Worm (Caenorhabditis elegans) whole organism, L4 larva: ENCODE results near the gene M02D8.5.

Experiments
- F26F4.8 ChIP-seq: fragments of 200-800 bp; sonication (Bioruptor generic); conservative IDR thresholded peaks from 2 replicates; pipeline ENCODE4 v1.3.6; 2022; ENCODE audit warnings: missing genetic modification characterization, missing compliant biosample characterization
- F49E8.2 ChIP-seq: sonication (generic microtip); optimal IDR thresholded peaks from 2 replicates; lab custom pipeline; 2016; ENCODE audit warnings: missing compliant biosample characterization, mild to moderate bottlenecking, missing genetic modification characterization, borderline replicate concordance
- Y105C5A.15 ChIP-seq: fragments of 200-800 bp; sonication (Bioruptor generic); IDR thresholded peaks from 2 replicates; pipeline ENCODE4 v1.3.6; 2022; ENCODE audit warnings: missing genetic modification characterization, missing compliant biosample characterization
- Y48G9A.11 ChIP-seq: fragments of 200-800 bp; sonication (Bioruptor generic); IDR thresholded peaks from 2 replicates; pipeline ENCODE4 v1.3.6; 2022; ENCODE audit warnings: missing genetic modification reagents, missing genetic modification characterization, missing compliant biosample characterization
- Y5F2A.4 ChIP-seq: fragments of 200-800 bp; sonication (Bioruptor generic); optimal IDR thresholded peaks from 2 replicates; lab custom pipeline; 2018; ENCODE audit warnings: mild to moderate bottlenecking, missing genetic modification characterization, missing compliant biosample characterization
- Y75B8A.6 ChIP-seq: fragments of 200-800 bp; sonication (Bioruptor generic); IDR thresholded peaks from 2 replicates; pipeline ENCODE4 v1.3.6; 2022; ENCODE audit warnings: missing genetic modification reagents, missing genetic modification characterization, missing compliant biosample characterization
- ZK337.2 ChIP-seq: fragments of 200-800 bp; sonication (Bioruptor generic); IDR thresholded peaks from 2 replicates; pipeline ENCODE4 v1.3.6; 2022; ENCODE audit warnings: missing genetic modification reagents, missing genetic modification characterization, missing compliant biosample characterization
- aly-2 ChIP-seq: sonication (generic microtip); optimal IDR thresholded peaks from 2 replicates; lab custom pipeline; 2018; ENCODE audit warnings: missing biosample characterization, missing genetic modification characterization
- ceh-20 ChIP-seq: fragments of 200-800 bp; sonication (Bioruptor generic); IDR thresholded peaks from 2 replicates; pipeline ENCODE4 v1.3.6; 2022; ENCODE audit warnings: missing genetic modification reagents, missing genetic modification characterization, missing compliant biosample characterization
- ceh-28 ChIP-seq: fragments of 150-350 bp; optimal IDR thresholded peaks from 2 replicates; lab custom pipeline; 2014; ENCODE audit warnings: missing biosample characterization, missing genetic modification reagents, missing genetic modification characterization
- ces-1 ChIP-seq: fragments of 150-350 bp; sonication (generic microtip); optimal IDR thresholded peaks from 4 replicates; lab custom pipeline; 2014; ENCODE audit warnings: missing biosample characterization, missing genetic modification reagents, missing genetic modification characterization
- cey-2 ChIP-seq: sonication (generic microtip); optimal IDR thresholded peaks from 3 replicates; lab custom pipeline; 2017; ENCODE audit warnings: missing genetic modification characterization, mild to moderate bottlenecking, missing compliant biosample characterization, antibody characterized with exemption, borderline replicate concordance; ENCODE audit not compliant: insufficient read depth
- daf-8 ChIP-seq: fragments of 200-800 bp; sonication (Bioruptor generic); IDR thresholded peaks from 2 replicates; pipeline ENCODE4 v1.3.6; 2022; ENCODE audit warnings: missing genetic modification characterization, missing compliant biosample characterization
- dmd-9 ChIP-seq: fragments of 200-800 bp; sonication (Bioruptor generic); IDR thresholded peaks from 2 replicates; pipeline ENCODE4 v1.3.6; 2022; ENCODE audit warnings: missing genetic modification reagents, missing genetic modification characterization, missing compliant biosample characterization
- duxl-1 ChIP-seq: sonication (generic microtip); optimal IDR thresholded peaks from 2 replicates; lab custom pipeline; 2016; ENCODE audit warnings: mild to moderate bottlenecking, missing genetic modification characterization, moderate library complexity, missing compliant biosample characterization; ENCODE audit not compliant: poor library complexity
- egl-27 ChIP-seq: sonication (generic microtip); optimal IDR thresholded peaks from 3 replicates; lab custom pipeline; 2017; ENCODE audit warnings: missing biosample characterization, missing genetic modification reagents, missing genetic modification characterization
- hif-1 ChIP-seq, 2 experiments: sonication (generic microtip); optimal IDR thresholded peaks; 2 replicates each; lab custom pipeline; 2016 to 2017; ENCODE audit warnings: missing compliant biosample characterization in 2 of 2, missing genetic modification characterization in 2 of 2, missing genetic modification reagents in 2 of 2, missing genotype in 2 of 2, mild to moderate bottlenecking in 1 of 2
- hmg-1.1 ChIP-seq: fragments of 200-800 bp; sonication (Bioruptor generic); IDR thresholded peaks from 2 replicates; pipeline ENCODE4 v1.3.6; 2022; ENCODE audit warnings: missing genetic modification reagents, missing genetic modification characterization, missing compliant biosample characterization
- lin-1 ChIP-seq: fragments of 200-800 bp; sonication (Bioruptor generic); IDR thresholded peaks from 2 replicates; pipeline ENCODE4 v1.3.6; 2022; ENCODE audit warnings: missing genetic modification reagents, missing genetic modification characterization, missing compliant biosample characterization
- lin-39 ChIP-seq: fragments of 150-350 bp; optimal IDR thresholded peaks from 2 replicates; lab custom pipeline; 2014; ENCODE audit warnings: missing biosample characterization, missing genetic modification reagents, missing genetic modification characterization
- lir-3 ChIP-seq: sonication (generic microtip); optimal IDR thresholded peaks from 2 replicates; lab custom pipeline; 2016; ENCODE audit warnings: mild to moderate bottlenecking, missing genetic modification characterization, missing compliant biosample characterization
- lsy-2 ChIP-seq, 2 experiments: fragments of 150-350 bp in 1 of 2; sonication (generic microtip) in 1 of 2; optimal IDR thresholded peaks; 2 replicates each; lab custom pipeline; 2014 to 2017; ENCODE audit warnings: missing biosample characterization in 2 of 2, missing genetic modification characterization in 2 of 2
- mep-1 ChIP-seq: fragments of 150-350 bp; sonication (generic microtip); optimal IDR thresholded peaks from 3 replicates; lab custom pipeline; 2014; ENCODE audit warnings: missing biosample characterization, missing genetic modification characterization
- mes-2 ChIP-seq: sonication (generic microtip); optimal IDR thresholded peaks from 2 replicates; lab custom pipeline; 2016; ENCODE audit warnings: missing genotype, mild to moderate bottlenecking, missing genetic modification characterization, missing compliant biosample characterization; ENCODE audit not compliant: poor library complexity, severe bottlenecking
- mxl-2 ChIP-seq: fragments of 200-800 bp; sonication (Bioruptor generic); conservative IDR thresholded peaks from 2 replicates; pipeline ENCODE4 v1.3.6; 2022; ENCODE audit warnings: missing genetic modification reagents, missing genetic modification characterization, missing compliant biosample characterization
- nhr-102 ChIP-seq: sonication (generic microtip); optimal IDR thresholded peaks from 2 replicates; lab custom pipeline; 2016; ENCODE audit warnings: mild to moderate bottlenecking, missing genetic modification characterization, moderate library complexity, missing compliant biosample characterization
- nhr-11 ChIP-seq: fragments of 150-350 bp; optimal IDR thresholded peaks from 2 replicates; lab custom pipeline; 2014; ENCODE audit warnings: missing biosample characterization, missing genetic modification characterization
- nhr-41 ChIP-seq: fragments of 200-800 bp; sonication (Bioruptor generic); IDR thresholded peaks from 2 replicates; pipeline ENCODE4 v1.3.6; 2022; ENCODE audit warnings: missing genetic modification reagents, missing genetic modification characterization, missing compliant biosample characterization
- nhr-42 ChIP-seq: fragments of 200-800 bp; sonication (Bioruptor generic); IDR thresholded peaks from 2 replicates; pipeline ENCODE4 v1.3.6; 2022; ENCODE audit warnings: missing genetic modification characterization, missing compliant biosample characterization
- nhr-76 ChIP-seq: fragments of 150-350 bp; optimal IDR thresholded peaks from 2 replicates; lab custom pipeline; 2014; ENCODE audit warnings: missing biosample characterization, missing genetic modification characterization
- pha-4 ChIP-seq, 2 experiments: fragments of 150-350 bp in 1 of 2; fragments of 200-800 bp in 1 of 2; sonication (Bioruptor generic) in 1 of 2; IDR thresholded peaks in 1 of 2; optimal IDR thresholded peaks in 1 of 2; 2 replicates each; pipeline versions ENCODE4 v1.3.6 to Lab custom; 2014 to 2022; ENCODE audit warnings: missing genetic modification characterization in 2 of 2, missing genetic modification reagents in 2 of 2, missing biosample characterization in 1 of 2, missing compliant biosample characterization in 1 of 2
- rbr-2 ChIP-seq: sonication (generic microtip); optimal IDR thresholded peaks from 2 replicates; lab custom pipeline; 2016; ENCODE audit warnings: missing genotype, missing genetic modification characterization, missing compliant biosample characterization
- sdz-12 ChIP-seq: fragments of 200-800 bp; sonication (Bioruptor generic); optimal IDR thresholded peaks from 2 replicates; lab custom pipeline; 2018; ENCODE audit warnings: mild to moderate bottlenecking, missing genetic modification characterization, missing compliant biosample characterization
- set-16 ChIP-seq: fragments of 200-800 bp; sonication (Bioruptor generic); IDR thresholded peaks from 2 replicates; pipeline ENCODE4 v1.3.6; 2022; ENCODE audit warnings: missing genetic modification reagents, missing genetic modification characterization, missing compliant biosample characterization
- skn-1 ChIP-seq: fragments of 150-350 bp; optimal IDR thresholded peaks from 2 replicates; lab custom pipeline; 2014; ENCODE audit warnings: missing biosample characterization, missing genetic modification characterization
- snpc-1.2 ChIP-seq: fragments of 200-800 bp; sonication (Bioruptor generic); IDR thresholded peaks from 2 replicates; pipeline ENCODE4 v1.3.6; 2022; ENCODE audit warnings: missing genetic modification reagents, missing genetic modification characterization, missing compliant biosample characterization
- spr-3 ChIP-seq: fragments of 200-800 bp; sonication (Bioruptor generic); optimal IDR thresholded peaks from 2 replicates; lab custom pipeline; 2018; ENCODE audit warnings: mild to moderate bottlenecking, missing genetic modification characterization, missing compliant biosample characterization
- tra-1 ChIP-seq: fragments of 200-800 bp; sonication (Bioruptor generic); IDR thresholded peaks from 2 replicates; pipeline ENCODE4 v1.3.6; 2022; ENCODE audit warnings: missing genetic modification reagents, missing genetic modification characterization, missing compliant biosample characterization
- unc-39 ChIP-seq: sonication (generic microtip); optimal IDR thresholded peaks from 2 replicates; lab custom pipeline; 2017; ENCODE audit warnings: missing biosample characterization, missing genetic modification characterization
- unc-62 ChIP-seq, 3 experiments: fragments of 150-350 bp in 1 of 3; sonication (generic microtip); optimal IDR thresholded peaks in 2 of 3; peaks in 1 of 3; 1 replicate in 1 of 3; 2 replicates in 2 of 3; lab custom pipeline; 2014 to 2017; ENCODE audit warnings: missing biosample characterization in 3 of 3, missing genetic modification characterization in 3 of 3, missing genetic modification reagents in 3 of 3, missing genotype in 1 of 3
- zfp-2 ChIP-seq: sonication (generic microtip); optimal IDR thresholded peaks from 2 replicates; lab custom pipeline; 2016; ENCODE audit warnings: mild to moderate bottlenecking, missing genetic modification characterization, missing compliant biosample characterization
- zip-2 ChIP-seq: fragments of 150-350 bp; optimal IDR thresholded peaks from 2 replicates; lab custom pipeline; 2014; ENCODE audit warnings: missing biosample characterization, missing genetic modification characterization

Gene M02D8.5

DNA sequence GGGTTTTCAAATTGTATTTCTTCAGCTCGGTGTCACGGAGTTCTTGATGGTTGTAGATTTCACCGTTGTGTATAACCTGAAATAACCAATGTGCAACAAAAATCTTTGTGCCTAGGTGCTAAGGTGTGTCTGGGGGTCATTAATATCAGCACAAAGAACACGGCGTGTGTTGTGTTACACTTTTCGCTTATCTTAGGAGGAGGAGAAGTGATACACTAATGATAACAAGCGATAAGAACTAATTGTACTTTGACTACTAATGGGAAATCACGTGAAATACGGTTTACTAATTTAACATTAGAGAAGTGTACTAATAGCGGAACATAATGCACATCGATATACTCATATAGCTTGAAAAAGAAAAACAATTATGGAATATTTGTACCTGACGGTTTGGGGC, 11.2 kb downstream of the M02D8.5 start (continued):
- no peak for TF ChIP-seq pha-4 (GFP tag; IDR thresholded peaks at IDR 0.05; lab: Robert Waterston, UW)
- no peak for TF ChIP-seq pha-4 (tag; optimal IDR thresholded peaks at IDR 0.05; lab: Kevin White, UChicago)
- no peak for TF ChIP-seq lin-39
- peak; percentile 22 for TF ChIP-seq mes-2 (tag; lab: Kevin White, UChicago)
- no peak for TF ChIP-seq nhr-76 (tag; lab: Kevin White, UChicago)
- TF ChIP-seq ZK337.2: no peak
- TF ChIP-seq daf-8 (GFP tag; lab: Robert Waterston, UW): no peak
- TF ChIP-seq lir-3: no peak
- peak; percentile 58 for TF ChIP-seq tra-1 (GFP tag; lab: Robert Waterston, UW)

DNA sequence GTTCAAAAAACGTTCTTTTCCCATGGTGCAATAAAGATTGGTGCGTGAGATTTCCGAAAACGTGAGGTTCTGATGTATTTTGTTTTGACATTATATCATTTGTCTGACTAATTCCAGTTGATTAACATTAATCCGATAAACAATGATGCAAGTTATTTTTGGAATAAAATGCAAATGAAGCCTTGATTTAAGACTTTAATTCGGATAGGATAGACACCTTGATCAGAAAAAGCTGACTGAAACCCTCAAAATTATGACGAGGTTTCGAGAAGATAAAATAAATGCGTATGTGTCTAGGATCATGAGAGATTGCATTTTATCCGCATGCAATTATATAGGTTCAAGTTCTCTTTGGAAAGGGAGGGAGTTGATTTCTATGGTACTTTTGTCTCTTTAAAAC, 15.9 kb downstream of the M02D8.5 start:
- TF ChIP-seq zfp-2 (tag; lab: Kevin White, UChicago): no peak
- TF ChIP-seq F49E8.2 (tag; lab: Kevin White, UChicago): no peak
- no peak for TF ChIP-seq set-16
- TF ChIP-seq nhr-102: no peak
- no peak for TF ChIP-seq egl-27 (tag; lab: Kevin White, UChicago)
- no peak for TF ChIP-seq snpc-1.2 (GFP tag; lab: Robert Waterston, UW)
- TF ChIP-seq nhr-42: no peak
- TF ChIP-seq daf-8 (GFP tag; lab: Robert Waterston, UW): no peak
- TF ChIP-seq ceh-28 (tag; lab: Kevin White, UChicago): no peak
- no peak for TF ChIP-seq ces-1

DNA sequence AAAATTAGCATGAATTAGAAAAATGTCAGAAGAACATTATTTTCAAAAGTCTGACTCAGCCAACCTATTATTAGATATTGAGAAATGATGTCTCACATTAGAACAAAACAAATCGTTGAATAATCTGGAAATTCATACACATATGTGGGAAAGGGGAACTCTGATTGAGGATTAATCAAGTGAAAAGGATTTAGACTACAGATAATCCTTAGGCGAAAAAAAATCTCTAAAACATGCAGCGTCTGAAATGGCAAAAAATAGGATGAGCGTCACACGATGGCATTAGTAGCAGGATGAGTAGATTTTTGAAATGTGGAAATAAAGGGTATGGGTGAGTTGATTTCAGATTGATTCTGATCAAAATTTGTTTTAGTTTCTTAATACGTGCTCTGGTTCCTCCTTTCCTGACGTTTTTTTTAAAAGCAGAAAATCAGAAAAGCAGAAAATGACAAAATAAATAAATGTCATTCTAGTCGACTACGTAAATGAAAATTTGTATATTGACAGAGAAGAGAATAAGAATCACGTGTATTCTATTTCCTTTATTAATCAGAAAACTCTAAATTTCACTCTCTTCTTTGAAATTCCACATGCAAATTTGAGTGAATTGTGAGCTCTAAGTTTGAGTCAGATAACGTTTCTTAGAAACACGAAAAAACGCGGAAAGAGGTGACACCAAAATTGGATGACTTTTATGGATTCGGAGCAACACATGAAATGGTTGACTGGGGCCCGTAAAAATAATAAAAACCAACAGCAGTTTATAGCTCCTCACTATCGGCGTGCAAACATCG, 17.0 kb downstream of the M02D8.5 start:
- TF ChIP-seq skn-1 (tag; lab: Kevin White, UChicago) (no peak), unc-39 (tag; lab: Kevin White, UChicago) (no peak), dmd-9 (GFP tag; lab: Robert Waterston, UW) (no peak), lsy-2 (tag; optimal IDR thresholded peaks at IDR 0.05; lab: Kevin White, UChicago) (no peak), hmg-1.1 (GFP tag; lab: Robert Waterston, UW) (no peak), mep-1 (tag; lab: Kevin White, UChicago) (no peak), Y48G9A.11 (no peak), Y75B8A.6 (GFP tag; lab: Robert Waterston, UW) (no peak), tra-1 (GFP tag; lab: Robert Waterston, UW) (no peak), lir-3 (no peak), zfp-2 (tag; lab: Kevin White, UChicago) (no peak), nhr-11 (tag; lab: Kevin White, UChicago) (no peak), F26F4.8 (GFP tag; lab: Robert Waterston, UW) (no peak), Y5F2A.4 (GFP tag; lab: Kevin White, UChicago) (no peak), mxl-2 (GFP tag; lab: Robert Waterston, UW) (no peak)

DNA sequence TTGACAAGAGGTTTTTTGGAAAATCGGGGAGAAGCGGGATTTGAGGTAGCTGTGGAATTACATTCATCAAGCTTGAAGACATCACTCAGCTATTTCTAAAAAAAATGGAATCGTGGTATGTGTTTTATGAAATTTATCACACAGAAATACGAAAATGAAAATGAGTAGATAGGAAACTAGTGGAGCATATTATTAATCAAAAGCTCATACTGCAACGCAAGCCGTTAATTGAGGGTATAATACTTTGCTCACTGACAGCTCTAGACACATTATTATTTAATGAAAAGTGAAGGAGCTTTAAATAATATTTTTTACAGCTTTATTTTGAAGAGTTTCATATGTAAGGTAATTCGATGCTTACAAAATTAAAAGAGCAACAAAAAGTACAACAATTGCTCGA, 18.5 kb downstream of the M02D8.5 start, which contains the start of gene M02D8.7:
Gene M02D8.7 (minus strand): TSS at position 101 of the 400 bp plus-strand sequence.
- no peak for TF ChIP-seq unc-62 (GFP tag; optimal IDR thresholded peaks at IDR 0.05 in 1 of 2; lab: Kevin White, UChicago)
- no peak for TF ChIP-seq unc-62 (tag; optimal IDR thresholded peaks at IDR 0.05; lab: Kevin White, UChicago)
- TF ChIP-seq unc-39 (tag; lab: Kevin White, UChicago): no peak
- TF ChIP-seq zip-2 (tag; lab: Kevin White, UChicago): no peak
- no peak for TF ChIP-seq rbr-2 (tag; lab: Kevin White, UChicago)
- TF ChIP-seq Y105C5A.15 (GFP tag; lab: Robert Waterston, UW): no peak
- TF ChIP-seq sdz-12 (GFP tag; lab: Kevin White, UChicago): no peak
- TF ChIP-seq cey-2: no peak
- TF ChIP-seq nhr-41 (GFP tag; lab: Robert Waterston, UW): no peak
- no peak for TF ChIP-seq Y75B8A.6 (GFP tag; lab: Robert Waterston, UW)
- no peak for TF ChIP-seq aly-2 (tag; lab: Kevin White, UChicago)
- no peak for TF ChIP-seq lin-1
- TF ChIP-seq spr-3: no peak
- TF ChIP-seq hif-1 (tag; optimal IDR thresholded peaks at IDR 0.05; lab: Kevin White, UChicago): no peak
- TF ChIP-seq Y5F2A.4 (GFP tag; lab: Kevin White, UChicago): no peak
- TF ChIP-seq snpc-1.2 (GFP tag; lab: Robert Waterston, UW): no peak
- TF ChIP-seq duxl-1 (tag; lab: Kevin White, UChicago): no peak
- no peak for TF ChIP-seq ceh-20 (GFP tag; lab: Robert Waterston, UW)
- TF ChIP-seq, all 104 proteins: peak for 0
